Worm (Caenorhabditis elegans) whole organism, L4/young adult: Measurements from ENCODE around the gene F17A2.13.
A peak's percentile ranks its signal among the peaks of the same experiment; 100 is the strongest.

Source experiments
- W03F9.2 ChIP-seq: fragments of 150-350 bp; optimal IDR thresholded peaks from 2 replicates; lab custom pipeline; 2014; ENCODE audit warnings: missing biosample characterization, missing genetic modification characterization
- dao-5 ChIP-seq: sonication (generic microtip); optimal IDR thresholded peaks from 2 replicates; lab custom pipeline; 2016; ENCODE audit warnings: missing genotype, missing genetic modification characterization, moderate library complexity, missing compliant biosample characterization
- him-1 ChIP-seq: sonication (generic microtip); optimal IDR thresholded peaks from 2 replicates; lab custom pipeline; 2016; ENCODE audit warnings: missing genotype, missing genetic modification reagents, missing genetic modification characterization, missing compliant biosample characterization

Gene F17A2.13

DNA sequence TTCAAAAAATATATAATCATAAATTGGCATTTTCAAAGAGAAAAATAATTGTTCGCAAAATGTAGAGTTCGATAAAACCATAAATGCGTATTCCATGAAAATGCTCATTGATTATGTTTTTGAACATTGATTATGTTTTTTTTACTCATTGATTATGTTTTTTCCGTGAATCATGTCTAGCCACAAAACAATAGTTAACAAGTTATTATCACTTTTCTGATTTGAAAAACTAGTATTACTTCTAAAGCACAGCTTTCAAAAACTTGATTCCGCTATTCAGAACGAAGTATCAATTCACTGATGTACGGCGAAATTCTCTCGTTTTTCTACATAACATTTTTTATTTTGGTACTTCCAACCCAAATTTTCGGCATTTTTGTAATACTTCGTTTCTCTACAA is 14.4 kb downstream of the F17A2.13 start, which contains the start of gene srd-48:
Gene srd-48 (plus strand): TSS at position 301 of the 400 bp plus-strand sequence.
- no peak for TF ChIP-seq him-1 (tag; lab: Kevin White, UChicago)
- no peak for TF ChIP-seq dao-5 (tag; lab: Kevin White, UChicago)

DNA sequence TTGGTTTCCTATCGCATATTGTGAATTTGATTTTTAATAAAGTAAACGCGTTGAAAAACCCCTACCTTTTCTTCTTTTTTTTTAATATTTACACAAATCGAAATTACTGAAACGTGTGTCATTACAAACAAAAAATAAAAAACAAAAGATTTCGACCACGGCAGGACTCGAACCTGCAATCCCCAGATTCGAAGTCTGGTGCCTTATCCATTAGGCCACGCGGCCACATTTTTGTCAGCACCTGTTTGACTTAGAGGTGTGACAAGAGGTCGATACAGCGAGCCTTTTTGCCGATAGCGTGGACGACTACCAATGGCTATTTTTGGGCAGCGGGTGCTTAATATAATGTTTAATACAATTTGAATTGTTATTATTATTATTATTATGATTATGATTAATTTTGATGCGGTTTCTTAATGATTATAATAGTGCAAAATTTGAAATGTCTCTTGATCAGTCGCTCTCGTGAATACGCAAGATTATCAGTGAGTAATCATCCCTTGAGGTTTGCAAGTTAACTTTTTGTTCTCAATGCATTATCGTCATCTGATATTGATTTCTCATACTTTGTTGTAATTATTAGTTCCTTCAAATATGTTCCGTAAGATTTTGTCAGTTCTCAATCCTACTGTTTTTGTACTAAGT is 16.5 kb downstream of the F17A2.13 start, which contains the start of gene srd-44:
Gene srd-44 (plus strand): TSS at position 595 of the 645 bp plus-strand sequence.
- no peak for TF ChIP-seq W03F9.2
- no peak for TF ChIP-seq dao-5 (tag; lab: Kevin White, UChicago)
- no peak for TF ChIP-seq him-1 (tag; lab: Kevin White, UChicago)

DNA sequence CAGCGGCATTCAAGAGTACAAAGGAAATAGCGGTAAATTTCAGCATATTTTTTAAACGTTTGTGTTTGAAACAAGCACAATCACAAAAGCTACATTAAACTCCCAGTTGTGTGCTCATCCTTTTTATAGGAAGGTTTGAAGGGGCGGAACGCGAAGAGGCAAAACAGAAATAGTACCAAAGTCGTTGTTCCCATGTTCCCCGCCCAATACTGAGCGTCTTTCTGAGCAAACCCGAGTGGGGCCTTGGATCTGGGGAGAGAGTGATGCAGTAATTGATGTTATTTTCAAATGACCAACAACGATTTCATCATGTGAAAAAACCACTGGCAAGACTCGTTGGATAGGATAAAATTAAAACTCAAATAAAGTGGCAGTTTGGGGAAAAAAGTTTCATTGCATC is 19.9 kb downstream of the F17A2.13 start, which contains the start of gene zig-2:
Gene zig-2 (minus strand): TSS at position 101 of the 400 bp plus-strand sequence.
- TF ChIP-seq W03F9.2 = no peak
- TF ChIP-seq him-1 (tag; lab: Kevin White, UChicago) = no peak
- TF ChIP-seq dao-5 (tag; lab: Kevin White, UChicago) = no peak

DNA sequence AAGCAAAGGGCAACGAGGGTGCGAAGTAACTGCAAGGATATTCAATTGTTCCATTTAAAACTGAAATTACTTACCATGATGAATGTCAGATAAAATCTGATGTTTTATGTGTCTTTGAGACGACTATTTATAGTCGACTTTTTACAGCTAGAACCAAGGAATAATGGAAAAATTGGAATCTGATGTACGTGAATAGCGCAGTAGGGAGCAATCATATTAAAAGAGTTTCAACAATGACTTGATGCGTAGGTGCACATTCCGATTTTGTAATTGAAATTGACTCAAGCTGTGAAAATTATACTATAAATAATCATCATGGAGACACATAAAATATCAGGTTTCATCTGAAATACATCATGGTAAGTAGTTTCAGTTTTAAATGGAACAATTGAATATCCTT is 21.8 kb downstream of the F17A2.13 start, which contains the start of the genes nspc-9 and nspc-10:
Gene nspc-9 (minus strand): TSS at position 101 of the 400 bp plus-strand sequence.
Gene nspc-10 (plus strand): TSS at position 331 of the 400 bp plus-strand sequence.
- TF ChIP-seq W03F9.2 = no peak
- TF ChIP-seq him-1 (tag; lab: Kevin White, UChicago) = no peak
- TF ChIP-seq dao-5 (tag; lab: Kevin White, UChicago) = no peak

DNA sequence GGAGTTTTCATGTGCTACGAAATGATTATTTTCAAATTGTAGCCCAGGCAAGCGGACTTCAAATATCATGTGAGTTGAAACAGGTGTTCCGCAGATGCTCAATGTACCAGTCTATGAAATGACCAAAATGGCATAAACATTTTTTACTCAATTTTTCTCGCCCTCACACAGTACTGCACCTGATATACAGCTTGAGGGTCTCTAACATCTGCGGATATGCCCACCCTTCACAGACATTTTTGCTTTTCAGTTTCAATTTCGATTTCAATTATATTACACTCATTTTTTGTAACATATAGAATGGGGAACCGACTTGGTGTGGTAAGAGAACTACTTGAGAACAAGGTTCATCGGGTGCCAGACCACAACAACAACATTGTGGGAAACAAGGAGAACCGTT is 25.3 kb downstream of the F17A2.13 start, which contains the start of gene F42F12.11:
Gene F42F12.11 (plus strand): TSS at position 301 of the 400 bp plus-strand sequence.
- TF ChIP-seq W03F9.2 (no peak), dao-5 (tag; lab: Kevin White, UChicago) (no peak), him-1 (tag; lab: Kevin White, UChicago) (no peak)

DNA sequence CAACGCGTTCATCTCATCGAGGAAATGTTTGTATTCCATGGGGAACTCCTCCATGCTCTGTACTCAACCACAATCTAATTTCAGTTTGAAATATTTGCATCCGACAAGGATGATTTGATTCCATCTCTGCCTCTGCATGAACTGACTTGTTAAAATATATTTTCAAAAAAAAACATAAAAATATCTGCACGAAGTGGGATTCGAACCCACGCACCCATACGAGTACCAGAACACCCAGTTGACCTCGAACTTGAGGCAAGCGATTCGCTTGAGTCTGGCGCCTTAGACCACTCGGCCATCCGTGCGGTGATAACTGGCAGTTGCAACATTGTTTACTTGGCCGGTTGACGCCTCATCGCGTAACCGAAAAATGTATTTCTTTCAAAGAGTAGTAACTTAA is 26.4 kb downstream of the F17A2.13 start:
- TF ChIP-seq him-1 (tag; lab: Kevin White, UChicago) (no peak), W03F9.2 (peak; percentile 28), dao-5 (tag; lab: Kevin White, UChicago) (peak; percentile 51)

DNA sequence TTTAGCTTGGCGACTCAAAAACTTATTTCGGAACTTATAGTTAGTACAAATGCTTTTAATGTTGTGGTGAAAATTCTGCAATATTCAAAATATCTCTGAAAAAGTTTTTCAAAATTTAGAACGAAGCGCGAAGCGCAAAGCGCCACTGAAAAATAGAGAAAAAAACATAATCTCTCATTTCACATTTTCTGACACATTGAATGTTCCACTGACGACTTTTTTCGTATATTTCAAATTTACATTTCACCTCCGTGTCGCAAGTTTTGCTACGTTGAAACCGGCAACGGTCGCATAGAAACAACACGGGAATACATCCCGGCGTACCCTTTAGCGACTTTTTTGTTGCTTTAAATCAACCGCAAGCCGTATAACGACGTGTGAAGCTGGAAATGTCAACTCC is 26.9 kb downstream of the F17A2.13 start, which contains the start of gene F42F12.14:
Gene F42F12.14 (plus strand): TSS at position 301 of the 400 bp plus-strand sequence.
- TF ChIP-seq dao-5 (tag; lab: Kevin White, UChicago) = no peak
- TF ChIP-seq him-1 (tag; lab: Kevin White, UChicago) = no peak
- no peak for TF ChIP-seq W03F9.2

DNA sequence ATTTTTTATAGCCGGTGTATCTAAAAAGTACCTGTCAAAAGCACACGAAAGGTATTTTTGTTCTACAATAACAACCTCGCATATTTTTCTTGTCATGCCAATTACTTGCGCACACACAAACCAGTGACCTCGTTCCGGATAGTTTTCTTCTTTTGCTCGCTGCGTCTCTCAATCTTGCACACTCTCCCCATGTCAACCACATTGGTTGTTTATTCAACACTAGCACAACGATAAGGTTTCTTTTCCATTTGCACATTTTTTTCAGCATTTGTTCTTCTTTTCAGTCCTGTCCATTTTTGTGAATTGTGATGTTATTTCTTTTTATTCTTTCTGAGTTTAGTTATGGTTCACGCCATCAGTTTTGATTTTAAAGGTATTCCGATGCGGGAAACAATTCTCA is 28.8 kb downstream of the F17A2.13 start, which contains the start of gene F42F12.3:
Gene F42F12.3 (plus strand): TSS at position 372 of the 400 bp plus-strand sequence.
- TF ChIP-seq dao-5 (tag; lab: Kevin White, UChicago) = no peak
- no peak for TF ChIP-seq W03F9.2
- TF ChIP-seq him-1 (tag; lab: Kevin White, UChicago) = no peak

DNA sequence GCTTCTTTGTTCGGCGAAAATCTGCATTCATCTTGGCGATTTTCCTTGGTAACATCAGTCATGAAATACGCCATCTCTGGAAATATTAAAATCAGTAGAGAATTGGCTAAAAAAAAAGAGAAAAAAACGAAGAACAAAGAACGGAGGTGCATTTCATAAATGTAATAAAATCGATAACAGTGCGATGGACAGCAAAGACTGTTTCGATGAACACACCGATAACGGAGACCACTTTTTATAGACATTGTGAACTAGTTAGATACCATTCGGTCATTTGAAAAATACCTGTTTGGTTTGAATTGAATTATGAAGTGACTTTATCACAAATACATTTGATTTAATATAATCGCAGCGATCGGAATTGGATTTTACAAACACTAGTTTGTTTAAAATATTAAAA is 31.4 kb downstream of the F17A2.13 start, which contains the start of gene F42F12.4:
Gene F42F12.4 (minus strand): TSS at position 76 of the 400 bp plus-strand sequence.
- TF ChIP-seq W03F9.2 = no peak
- TF ChIP-seq him-1 (tag; lab: Kevin White, UChicago) = no peak
- TF ChIP-seq dao-5 (tag; lab: Kevin White, UChicago) = no peak

DNA sequence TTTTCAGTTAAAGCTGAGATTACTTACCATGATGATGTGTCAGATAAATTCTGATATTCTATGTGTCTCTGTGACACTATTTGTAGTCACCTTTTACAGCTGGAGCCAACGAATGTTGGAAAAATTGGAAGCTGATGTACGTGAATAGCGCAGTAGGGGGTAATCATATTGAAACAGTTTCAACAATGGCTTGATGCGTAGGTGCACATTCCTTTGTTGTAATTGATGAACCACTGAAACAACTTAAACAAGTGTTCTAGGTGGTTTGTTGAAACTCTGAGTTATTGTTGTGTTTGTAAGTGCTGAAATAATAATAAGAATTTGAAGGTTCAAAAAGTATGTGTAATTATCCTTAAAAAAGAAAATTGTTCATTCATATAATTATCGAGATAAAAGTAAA is 35.1 kb downstream of the F17A2.13 start, which contains the start of gene nspc-12:
Gene nspc-12 (minus strand): TSS at position 101 of the 400 bp plus-strand sequence.
- TF ChIP-seq dao-5 (tag; lab: Kevin White, UChicago) (no peak), W03F9.2 (no peak), him-1 (tag; lab: Kevin White, UChicago) (no peak)

DNA sequence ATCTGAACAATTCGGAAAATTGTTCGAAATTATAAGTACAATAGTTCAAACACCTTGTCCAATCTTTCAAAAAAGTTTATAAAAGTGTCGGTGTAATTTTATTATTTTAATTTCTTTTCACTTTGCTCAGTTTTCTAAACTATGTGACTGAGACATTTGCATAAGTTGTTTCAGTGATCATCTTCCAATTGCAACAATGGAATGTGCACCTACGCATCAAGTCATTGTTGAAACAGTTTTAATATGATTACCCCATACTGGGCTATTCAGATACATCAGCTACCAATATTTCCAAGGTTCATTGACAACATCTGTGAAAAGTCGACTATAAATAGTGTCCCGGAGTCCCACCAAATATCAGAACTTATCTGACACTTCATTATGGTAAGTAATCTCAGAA is 35.7 kb downstream of the F17A2.13 start, which contains the start of gene nspc-13:
Gene nspc-13 (plus strand): TSS at position 301 of the 400 bp plus-strand sequence.
- TF ChIP-seq him-1 (tag; lab: Kevin White, UChicago) (no peak), W03F9.2 (no peak), dao-5 (tag; lab: Kevin White, UChicago) (no peak)

DNA sequence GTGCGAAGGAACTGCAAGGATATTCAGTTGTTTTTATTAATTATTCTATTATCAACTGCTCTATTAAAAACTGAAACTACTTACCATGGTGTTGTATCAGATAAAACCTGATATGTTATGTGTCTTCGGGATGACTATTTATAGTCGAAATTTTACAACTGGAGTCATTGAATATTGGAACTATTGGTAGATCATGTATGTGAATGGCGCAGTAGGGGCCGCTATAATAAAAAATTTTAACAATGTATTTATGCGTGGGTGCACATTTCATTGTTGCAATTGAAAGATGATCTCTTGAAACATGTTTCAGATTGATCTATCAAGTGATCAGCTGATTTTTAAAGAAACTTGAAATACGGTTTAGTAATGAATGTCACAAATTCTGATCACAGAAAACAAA is 37.5 kb downstream of the F17A2.13 start, which contains the start of gene nspc-14:
Gene nspc-14 (minus strand): TSS at position 101 of the 400 bp plus-strand sequence.
- TF ChIP-seq him-1 (tag; lab: Kevin White, UChicago) (no peak), W03F9.2 (no peak), dao-5 (tag; lab: Kevin White, UChicago) (no peak)

DNA sequence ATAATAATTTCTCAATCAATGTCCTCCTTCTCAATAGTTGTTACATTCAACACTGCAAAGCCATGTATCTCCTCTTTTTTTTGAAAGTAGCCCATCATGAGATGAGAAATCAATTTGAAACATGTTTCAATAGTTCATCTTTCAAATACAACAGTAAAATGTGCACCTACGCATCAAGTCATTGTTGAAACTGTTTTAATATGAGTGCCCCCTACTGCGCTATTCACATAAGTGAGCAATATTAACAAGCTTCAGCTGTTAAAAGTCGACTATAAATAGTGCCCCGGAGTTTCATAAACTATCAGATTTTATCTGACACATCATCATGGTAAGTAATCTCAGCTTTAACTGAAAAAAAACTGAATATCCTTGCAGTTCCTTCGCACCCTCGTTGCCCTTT is 39.0 kb downstream of the F17A2.13 start, which contains the start of the genes nspc-15 and F19H6.6:
Gene nspc-15 (plus strand): TSS at position 301 of the 400 bp plus-strand sequence.
Gene F19H6.6 (plus strand): TSS at position 384 of the 400 bp plus-strand sequence.
- TF ChIP-seq him-1 (tag; lab: Kevin White, UChicago) (no peak), W03F9.2 (no peak), dao-5 (tag; lab: Kevin White, UChicago) (no peak)
